Worm (Caenorhabditis elegans): Measurements from ENCODE around the gene F23F12.12.

DNA sequence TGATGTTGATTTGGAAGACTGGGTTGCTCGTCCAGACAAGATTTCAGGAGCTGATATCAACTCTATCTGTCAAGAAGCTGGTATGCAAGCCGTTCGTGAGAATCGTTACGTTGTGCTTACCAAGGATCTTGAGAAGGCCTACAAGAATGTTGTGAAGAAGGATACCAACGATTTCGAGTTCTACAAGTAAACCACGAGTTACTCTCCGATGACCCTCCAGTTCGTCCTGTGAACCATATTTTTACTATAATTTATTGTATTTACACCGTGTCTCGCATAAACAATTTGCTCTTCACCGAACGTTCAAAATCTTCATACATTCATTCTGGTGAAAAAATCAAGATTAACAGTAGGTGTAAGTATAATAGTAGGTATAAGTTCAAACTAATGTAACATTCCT, 16.9 kb upstream of the F23F12.12 start:
- no peak for TF ChIP-seq dsc-1 (tag; optimal IDR thresholded peaks at IDR 0.05)
- TF ChIP-seq ztf-11 (tag; optimal IDR thresholded peaks at IDR 0.05) = no peak
- no peak for TF ChIP-seq zag-1 (tag; optimal IDR thresholded peaks at IDR 0.05)
- TF ChIP-seq mab-9 (GFP tag; IDR thresholded peaks at IDR 0.05) = no peak
- TF ChIP-seq hlh-4 (tag; optimal IDR thresholded peaks at IDR 0.05) = no peak
- no peak for TF ChIP-seq nhr-11 (tag; optimal IDR thresholded peaks at IDR 0.05)
- no peak for TF ChIP-seq fos-1 (tag; optimal IDR thresholded peaks at IDR 0.05)
- no peak for TF ChIP-seq alr-1 (tag; optimal IDR thresholded peaks at IDR 0.05; ENCODE audit: borderline replicate concordance)
- no peak for TF ChIP-seq aly-2 (tag; optimal IDR thresholded peaks at IDR 0.05)
- TF ChIP-seq unc-130 (tag; optimal IDR thresholded peaks at IDR 0.05) = no peak
- no peak for TF ChIP-seq pqm-1 (tag; optimal IDR thresholded peaks at IDR 0.05)
